Worm (Caenorhabditis elegans) whole organism, L1 larva: ENCODE data around the gene ptp-3.

Experiments used
- ceh-63 ChIP-seq: fragments of 200-800 bp; sonication (Bioruptor generic); optimal IDR thresholded peaks from 2 replicates; lab custom pipeline; 2018; ENCODE audit warnings: mild to moderate bottlenecking, missing genetic modification characterization, missing compliant biosample characterization
- fos-1 ChIP-seq: fragments of 150-350 bp; optimal IDR thresholded peaks from 2 replicates; lab custom pipeline; 2014; ENCODE audit warnings: missing biosample characterization, missing genetic modification characterization
- nhr-11 ChIP-seq: fragments of 150-350 bp; optimal IDR thresholded peaks from 2 replicates; lab custom pipeline; 2014; ENCODE audit warnings: missing biosample characterization, missing genetic modification characterization

DNA sequence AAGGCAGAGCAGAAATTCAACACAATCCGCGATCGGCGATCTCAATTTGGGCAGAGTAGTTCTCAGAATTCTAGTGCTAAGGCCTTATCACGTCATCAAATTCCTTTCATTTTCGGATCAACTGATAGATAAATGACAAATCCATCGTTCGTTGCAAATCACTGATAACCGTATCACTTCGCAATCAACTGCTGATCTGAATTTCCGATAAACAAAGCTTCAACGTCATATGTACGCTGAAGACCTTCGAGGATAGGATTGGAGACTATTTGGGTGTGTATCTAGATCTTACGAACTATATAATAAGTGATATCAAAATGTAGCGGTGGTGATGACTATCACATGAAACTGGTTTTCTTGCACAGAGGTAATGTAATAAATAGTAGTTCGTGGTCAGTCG lies 81.9 kb downstream of the ptp-3 start:
- TF ChIP-seq nhr-11 (no peak), fos-1 (tag; lab: Kevin White, UChicago) (no peak), ceh-63 (GFP tag; lab: Kevin White, UChicago) (no peak)
